Fruit fly (Drosophila melanogaster) whole organism, prepupa: ENCODE data around the gene CG17477.

Experiments
- Blimp-1 ChIP-seq: fragments of 200-800 bp; sonication (Bioruptor generic); optimal IDR thresholded peaks from 3 replicates; lab custom pipeline; 2017; ENCODE audit warnings: missing biosample characterization, missing genetic modification characterization, mild to moderate bottlenecking, moderate library complexity, missing genetic modification reagents
- CG10669 ChIP-seq: fragments of 200-800 bp; sonication (Bioruptor generic); optimal IDR thresholded peaks from 3 replicates; lab custom pipeline; 2018; ENCODE audit warnings: missing biosample characterization, mild to moderate bottlenecking, missing genetic modification characterization, moderate library complexity
- CG11294 ChIP-seq: fragments of 200-800 bp; sonication (Bioruptor generic); IDR thresholded peaks from 2 replicates; pipeline ENCODE4 v1.3.6; 2022; ENCODE audit warnings: missing biosample characterization, missing genetic modification characterization
- CG11762 ChIP-seq: fragments of 200-800 bp; sonication (Bioruptor generic); optimal IDR thresholded peaks from 3 replicates; lab custom pipeline; 2016; ENCODE audit warnings: missing biosample characterization, missing genetic modification characterization; ENCODE audit not compliant: insufficient read depth
- CG11902 ChIP-seq: fragments of 200-800 bp; sonication (Bioruptor generic); optimal IDR thresholded peaks from 3 replicates; lab custom pipeline; 2016; ENCODE audit warnings: missing biosample characterization, missing genetic modification characterization
- CG15336 ChIP-seq: fragments of 200-800 bp; sonication (Bioruptor generic); IDR thresholded peaks from 2 replicates; pipeline ENCODE4 v1.3.6; 2022; ENCODE audit warnings: missing biosample characterization, missing genetic modification characterization
- CG1621 ChIP-seq: fragments of 200-800 bp; sonication (Bioruptor generic); optimal IDR thresholded peaks from 3 replicates; lab custom pipeline; 2018; ENCODE audit warnings: missing biosample characterization, mild to moderate bottlenecking, missing genetic modification characterization
- CG16779 ChIP-seq: fragments of 200-800 bp; sonication (Bioruptor generic); optimal IDR thresholded peaks from 3 replicates; lab custom pipeline; 2017; ENCODE audit warnings: missing biosample characterization, mild to moderate bottlenecking, missing genetic modification characterization
- CG31627 ChIP-seq: fragments of 200-800 bp; sonication (Bioruptor generic); optimal IDR thresholded peaks from 3 replicates; lab custom pipeline; 2016; ENCODE audit warnings: missing biosample characterization, missing genetic modification characterization
- CG34406 ChIP-seq: fragments of 200-800 bp; sonication (Bioruptor generic); optimal IDR thresholded peaks from 3 replicates; lab custom pipeline; 2016; ENCODE audit warnings: missing biosample characterization, missing genetic modification characterization
- CG3919 ChIP-seq: fragments of 200-800 bp; sonication (Bioruptor generic); optimal IDR thresholded peaks from 3 replicates; lab custom pipeline; 2016; ENCODE audit warnings: missing biosample characterization, missing genetic modification characterization
- CG4318 ChIP-seq: fragments of 200-800 bp; sonication (Bioruptor generic); optimal IDR thresholded peaks from 3 replicates; lab custom pipeline; 2017; ENCODE audit warnings: missing biosample characterization, mild to moderate bottlenecking, missing genetic modification characterization
- CG6163 ChIP-seq: fragments of 200-800 bp; sonication (Bioruptor generic); IDR thresholded peaks from 3 replicates; pipeline ENCODE4 v1.3.6; 2022; ENCODE audit warnings: missing biosample characterization, missing genetic modification characterization
- CG6792 ChIP-seq: fragments of 200-800 bp; sonication (Bioruptor generic); optimal IDR thresholded peaks from 3 replicates; lab custom pipeline; 2016; ENCODE audit warnings: missing biosample characterization, missing genetic modification characterization
- CG6808 ChIP-seq: fragments of 200-800 bp; sonication (Bioruptor generic); optimal IDR thresholded peaks from 3 replicates; lab custom pipeline; 2017; ENCODE audit warnings: missing biosample characterization, missing genetic modification characterization, mild to moderate bottlenecking, moderate library complexity, missing genetic modification reagents
- CG6854 ChIP-seq: fragments of 200-800 bp; sonication (Bioruptor generic); optimal IDR thresholded peaks from 2 replicates; lab custom pipeline; 2017; ENCODE audit warnings: missing biosample characterization, mild to moderate bottlenecking, missing genetic modification characterization
- CG8119 ChIP-seq: fragments of 200-800 bp; sonication (Bioruptor generic); IDR thresholded peaks from 3 replicates; pipeline ENCODE4 v1.3.6; 2022; ENCODE audit warnings: missing biosample characterization, missing genetic modification characterization
- CG8319 ChIP-seq: fragments of 200-800 bp; sonication (Bioruptor generic); optimal IDR thresholded peaks from 3 replicates; lab custom pipeline; 2016; ENCODE audit warnings: missing biosample characterization, missing genetic modification characterization
- CG8632 ChIP-seq: fragments of 200-800 bp; sonication (Bioruptor generic); optimal IDR thresholded peaks from 3 replicates; lab custom pipeline; 2016; ENCODE audit warnings: missing biosample characterization, missing genetic modification characterization
- CG9139 ChIP-seq: fragments of 200-800 bp; sonication (Bioruptor generic); optimal IDR thresholded peaks from 3 replicates; lab custom pipeline; 2017; ENCODE audit warnings: missing biosample characterization, mild to moderate bottlenecking, missing genetic modification characterization
- Eip75B ChIP-seq: fragments of 200-800 bp; sonication (Bioruptor generic); optimal IDR thresholded peaks from 3 replicates; lab custom pipeline; 2016; ENCODE audit warnings: missing biosample characterization, missing genetic modification characterization
- Eip78C ChIP-seq: fragments of 200-800 bp; sonication (Bioruptor generic); peaks from one replicate; lab custom pipeline; 2016; ENCODE audit warnings: missing biosample characterization, missing genetic modification characterization
- Eip93F ChIP-seq: fragments of 200-800 bp; sonication (Bioruptor generic); optimal IDR thresholded peaks from 2 replicates; lab custom pipeline; 2016; ENCODE audit warnings: missing biosample characterization, mild to moderate bottlenecking, missing genetic modification characterization
- Ets21C ChIP-seq: fragments of 200-800 bp; sonication (Bioruptor generic); optimal IDR thresholded peaks from 3 replicates; lab custom pipeline; 2016; ENCODE audit warnings: missing biosample characterization, missing genetic modification characterization
- Ets96B ChIP-seq: fragments of 200-800 bp; optimal IDR thresholded peaks from 2 replicates; lab custom pipeline; 2019; ENCODE audit warnings: missing biosample characterization, mild to moderate bottlenecking, missing genetic modification characterization, moderate library complexity
- Gug ChIP-seq: fragments of 200-800 bp; sonication (Bioruptor generic); IDR thresholded peaks from 2 replicates; pipeline ENCODE4 v1.3.6; 2022; ENCODE audit warnings: missing biosample characterization, missing genetic modification characterization
- Hr38 ChIP-seq: sonication (Bioruptor generic); optimal IDR thresholded peaks from 2 replicates; lab custom pipeline; 2016; ENCODE audit warnings: missing biosample characterization, missing genetic modification characterization
- Hr4 ChIP-seq: fragments of 200-800 bp; sonication (Bioruptor generic); optimal IDR thresholded peaks from 3 replicates; lab custom pipeline; 2016; ENCODE audit warnings: missing biosample characterization, missing genetic modification characterization
- Met ChIP-seq: fragments of 200-800 bp; sonication (Bioruptor generic); optimal IDR thresholded peaks from 3 replicates; lab custom pipeline; 2016; ENCODE audit warnings: missing biosample characterization, missing genetic modification characterization
- OdsH ChIP-seq: fragments of 200-800 bp; sonication (Bioruptor generic); optimal IDR thresholded peaks from 3 replicates; lab custom pipeline; 2016; ENCODE audit warnings: missing biosample characterization, missing genetic modification characterization
- Sox102F ChIP-seq: fragments of 200-800 bp; sonication (Bioruptor generic); optimal IDR thresholded peaks from 2 replicates; lab custom pipeline; 2016; ENCODE audit warnings: missing biosample characterization, mild to moderate bottlenecking, missing genetic modification characterization
- achi ChIP-seq: fragments of 200-800 bp; sonication (Bioruptor generic); optimal IDR thresholded peaks from 3 replicates; lab custom pipeline; 2016; ENCODE audit warnings: missing biosample characterization, missing genetic modification characterization
- acj6 ChIP-seq: fragments of 200-800 bp; sonication (Bioruptor generic); optimal IDR thresholded peaks from 3 replicates; lab custom pipeline; 2016; ENCODE audit warnings: missing biosample characterization, missing genetic modification characterization
- cyc ChIP-seq: fragments of 200-800 bp; sonication (Bioruptor generic); optimal IDR thresholded peaks from 3 replicates; lab custom pipeline; 2016; ENCODE audit warnings: missing biosample characterization, missing genetic modification characterization
- dsx ChIP-seq: fragments of 200-800 bp; optimal IDR thresholded peaks from 3 replicates; lab custom pipeline; 2019; ENCODE audit warnings: missing biosample characterization, mild to moderate bottlenecking, missing genetic modification characterization, moderate library complexity; ENCODE audit not compliant: poor library complexity, severe bottlenecking
- fd85E ChIP-seq: fragments of 200-800 bp; sonication (Bioruptor generic); optimal IDR thresholded peaks from 3 replicates; lab custom pipeline; 2016; ENCODE audit warnings: missing biosample characterization, missing genetic modification characterization
- fkh ChIP-seq: fragments of 200-800 bp; sonication (Bioruptor generic); optimal IDR thresholded peaks from 3 replicates; lab custom pipeline; 2017; ENCODE audit warnings: missing biosample characterization, mild to moderate bottlenecking, missing genetic modification characterization, moderate library complexity
- net ChIP-seq: fragments of 200-800 bp; sonication (Bioruptor generic); optimal IDR thresholded peaks from 3 replicates; lab custom pipeline; 2016; ENCODE audit warnings: missing biosample characterization, missing genetic modification characterization
- pdm3 ChIP-seq: fragments of 200-800 bp; sonication (Bioruptor generic); optimal IDR thresholded peaks from 3 replicates; lab custom pipeline; 2016; ENCODE audit warnings: missing biosample characterization, missing genetic modification characterization
- spab ChIP-seq: fragments of 200-800 bp; sonication (Bioruptor generic); optimal IDR thresholded peaks from 2 replicates; lab custom pipeline; 2017; ENCODE audit warnings: missing biosample characterization, mild to moderate bottlenecking, missing genetic modification characterization, missing genetic modification reagents
- ss ChIP-seq, 2 experiments: fragments of 200-800 bp; sonication (Bioruptor generic); optimal IDR thresholded peaks; 2 replicates in 1 of 2; 3 replicates in 1 of 2; lab custom pipeline; 2017 to 2018; ENCODE audit warnings: mild to moderate bottlenecking in 2 of 2, missing biosample characterization in 2 of 2, missing genetic modification characterization in 2 of 2, moderate library complexity in 1 of 2
- svp ChIP-seq: fragments of 200-800 bp; sonication (Bioruptor generic); peaks from one replicate; lab custom pipeline; 2016; ENCODE audit warnings: missing biosample characterization, missing genetic modification characterization
- topi ChIP-seq: fragments of 200-800 bp; sonication (Bioruptor generic); optimal IDR thresholded peaks from 3 replicates; lab custom pipeline; 2016; ENCODE audit warnings: missing biosample characterization, missing genetic modification characterization
- vri ChIP-seq: fragments of 200-800 bp; sonication (Bioruptor generic); optimal IDR thresholded peaks from 3 replicates; lab custom pipeline; 2016; ENCODE audit warnings: missing biosample characterization, mild to moderate bottlenecking, missing genetic modification characterization

CG17477 gene

DNA sequence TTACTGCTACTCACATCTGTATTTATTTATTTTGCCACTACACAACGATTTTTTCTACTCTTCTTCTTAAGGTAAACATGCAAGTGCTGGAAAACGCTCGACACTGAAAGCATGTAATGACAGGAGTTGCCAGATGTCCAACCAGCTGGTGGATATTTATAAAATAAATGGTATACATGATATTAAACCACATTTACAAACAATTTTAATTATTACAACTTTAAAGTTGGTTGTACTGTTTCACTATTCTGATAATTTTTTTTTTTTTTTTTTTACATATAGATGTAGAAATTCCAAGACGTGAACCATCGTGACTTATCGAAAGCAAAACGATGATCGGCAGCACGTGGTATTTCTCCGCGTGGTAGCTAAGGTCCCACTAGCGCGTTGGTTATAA lies 46.9 kb downstream of the CG17477 start, which contains the start of the genes Keap1 and kuk (continued):
- peak; percentile 19 for TF ChIP-seq CG8319 (GFP tag; lab: Kevin White, UChicago)
- peak; percentile 36 for TF ChIP-seq Sox102F (GFP tag; lab: Kevin White, UChicago)
- TF ChIP-seq OdsH (GFP tag; lab: Kevin White, UChicago), result peak; percentile 65
- no peak for TF ChIP-seq CG1621
- TF ChIP-seq CG6854 (GFP tag; lab: Kevin White, UChicago), result no peak
- TF ChIP-seq CG11294 (GFP tag; lab: Robert Waterston, UW), result no peak
- TF ChIP-seq CG6808 (GFP tag; lab: Kevin White, UChicago), result peak; percentile 31
- peak; percentile 44 for TF ChIP-seq Ets21C (GFP tag; lab: Kevin White, UChicago)

DNA sequence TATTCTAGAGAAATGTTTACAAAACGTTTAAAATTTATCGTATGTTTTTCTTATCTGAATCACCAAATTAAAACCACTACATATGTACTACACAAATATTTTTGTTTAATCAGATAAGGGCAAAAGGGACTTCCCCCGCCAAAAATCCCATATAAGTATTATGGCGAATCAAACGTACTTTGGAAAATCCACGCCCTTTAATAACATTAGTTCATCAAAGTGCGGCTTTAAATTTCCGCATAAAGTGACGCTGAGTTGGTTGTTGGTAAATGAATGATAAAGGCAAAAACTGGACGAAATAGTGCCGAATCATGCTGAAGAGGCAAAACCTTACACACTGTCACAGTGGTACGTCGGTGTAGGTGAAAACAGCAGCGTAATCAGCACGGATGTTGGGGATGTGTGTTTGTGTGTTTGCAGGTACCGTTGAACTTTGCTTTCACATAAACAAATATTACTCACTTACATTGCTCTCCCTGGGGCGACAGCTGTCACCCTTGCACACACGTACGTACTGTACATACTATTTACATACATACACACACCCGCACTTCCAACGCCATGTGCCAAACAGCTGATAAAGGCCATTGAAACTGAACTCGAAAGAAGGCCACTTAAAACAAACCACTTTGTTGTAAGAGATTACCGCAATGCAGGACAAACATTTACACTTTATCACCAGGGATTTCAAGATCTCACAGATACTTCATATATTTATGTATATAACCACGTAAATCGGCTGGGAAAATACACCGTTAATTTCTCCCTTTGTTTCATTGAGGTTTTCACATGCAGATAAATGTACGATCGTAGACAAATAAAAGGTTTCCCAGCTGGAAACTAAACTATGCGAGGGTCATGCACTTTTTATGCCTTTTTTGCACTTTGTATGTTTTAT lies 47.5 kb downstream of the CG17477 start:
- TF ChIP-seq CG4318 (GFP tag; lab: Kevin White, UChicago) (no peak), net (GFP tag; lab: Kevin White, UChicago) (peak; percentile 18), fd85E (GFP tag; lab: Kevin White, UChicago) (no peak), CG8119 (GFP tag; lab: Robert Waterston, UW) (no peak), Eip75B (GFP tag; lab: Kevin White, UChicago) (peak; percentile 36), CG8319 (GFP tag; lab: Kevin White, UChicago) (no peak), spab (peak; percentile 31), pdm3 (GFP tag; lab: Kevin White, UChicago) (no peak), Hr38 (no peak), CG6854 (GFP tag; lab: Kevin White, UChicago) (peak; percentile 77), CG3919 (peak; percentile 25), CG9139 (peak; percentile 12), acj6 (no peak), svp (GFP tag; lab: Kevin White, UChicago) (peak; percentile 89), Eip93F (GFP tag; lab: Kevin White, UChicago) (no peak), CG15336 (peak; percentile 42), CG6792 (GFP tag; lab: Kevin White, UChicago) (no peak), CG6163 (peak; percentile 76), CG16779 (tag; lab: Kevin White, UChicago) (peak; percentile 20), ss (GFP tag; optimal IDR thresholded peaks at IDR 0.05; lab: Kevin White, UChicago) (peak; percentile 61 to 68), vri (GFP tag; lab: Kevin White, UChicago) (peak; percentile 68), Eip78C (GFP tag; lab: Kevin White, UChicago) (peak; percentile 87), CG1621 (peak; percentile 35)

DNA sequence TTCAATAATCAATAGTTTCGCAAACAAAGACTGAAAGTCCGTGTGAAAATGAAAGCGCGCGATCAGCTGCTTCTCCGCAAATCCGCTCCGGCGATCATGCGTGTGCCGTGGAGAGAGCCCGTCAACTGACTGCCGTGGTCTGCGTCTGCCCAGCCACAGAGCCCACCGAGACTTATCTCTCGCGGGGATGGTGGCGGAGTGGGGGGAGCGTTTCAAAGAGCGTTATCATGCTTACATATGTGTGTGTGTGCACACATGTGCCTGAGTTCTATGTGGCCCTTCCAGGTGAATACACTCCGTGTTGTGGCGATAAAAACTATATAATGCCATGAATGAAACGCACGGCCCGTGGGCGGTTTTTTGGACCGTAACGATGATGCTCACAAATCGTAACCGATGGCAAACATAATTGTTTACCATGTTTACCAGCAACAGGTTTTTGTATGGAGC lies 48.7 kb downstream of the CG17477 start:
- no peak for TF ChIP-seq Hr38
- no peak for TF ChIP-seq Eip93F (GFP tag; lab: Kevin White, UChicago)
- TF ChIP-seq CG1621, result peak; percentile 74
- TF ChIP-seq Met (GFP tag; lab: Kevin White, UChicago), result no peak
- peak; percentile 88 for TF ChIP-seq svp (GFP tag; lab: Kevin White, UChicago)
- no peak for TF ChIP-seq CG11902 (GFP tag; lab: Kevin White, UChicago)
- no peak for TF ChIP-seq Ets96B (tag; lab: Kevin White, UChicago)
- TF ChIP-seq spab, result no peak
- TF ChIP-seq Blimp-1 (GFP tag; lab: Kevin White, UChicago), result no peak
- no peak for TF ChIP-seq CG34406 (GFP tag; lab: Kevin White, UChicago)
- no peak for TF ChIP-seq dsx (GFP tag; lab: Kevin White, UChicago)
- TF ChIP-seq CG6854 (GFP tag; lab: Kevin White, UChicago), result no peak
- no peak for TF ChIP-seq CG31627 (GFP tag; lab: Kevin White, UChicago)
- TF ChIP-seq CG11762, result no peak
- 0 out of 2 replicates have a peak, but pooled peaks have one; percentile 10 for TF ChIP-seq Gug (GFP tag; lab: Robert Waterston, UW)
- no peak for TF ChIP-seq CG10669
- TF ChIP-seq fkh (GFP tag; lab: Kevin White, UChicago), result peak; percentile 82
- TF ChIP-seq OdsH (GFP tag; lab: Kevin White, UChicago), result no peak
- TF ChIP-seq Hr4 (GFP tag; lab: Kevin White, UChicago), result no peak
- no peak for TF ChIP-seq fd85E (GFP tag; lab: Kevin White, UChicago)
- TF ChIP-seq vri (GFP tag; lab: Kevin White, UChicago), result peak; percentile 64
- TF ChIP-seq achi, result no peak
- TF ChIP-seq CG6808 (GFP tag; lab: Kevin White, UChicago), result peak; percentile 20
- TF ChIP-seq topi (GFP tag; lab: Kevin White, UChicago), result peak; percentile 4
- TF ChIP-seq cyc (GFP tag; lab: Kevin White, UChicago), result no peak
- no peak for TF ChIP-seq CG9139
- no peak for TF ChIP-seq CG8632 (GFP tag; lab: Kevin White, UChicago)
- TF ChIP-seq Eip78C (GFP tag; lab: Kevin White, UChicago), result no peak
- no peak for TF ChIP-seq Eip75B (GFP tag; lab: Kevin White, UChicago)
